Worm (Caenorhabditis elegans): ENCODE results near the gene D2062.5.
"Not testable (repeated sequence)": the region's sequence is repeated elsewhere in the genome, so short reads cannot be mapped to it uniquely, and the experiment has no call there.

ce11 chrII:2600176-2600575 is 22.4 kb upstream of the D2062.5 start, which contains the start of gene F33H12.1:
- not testable (repeated sequence) for TF ChIP-seq T23F11.4 (GFP tag; optimal IDR thresholded peaks at IDR 0.05); ceh-31 (tag; optimal IDR thresholded peaks at IDR 0.05); ceh-30 (tag; optimal IDR thresholded peaks at IDR 0.05); F13H6.1 (tag; optimal IDR thresholded peaks at IDR 0.05)

Measured in whole organism, late embryonic.